Worm (Caenorhabditis elegans) whole organism, L2 larva: ENCODE data around the gene srz-100.

Experiments
- F13H6.1 ChIP-seq: sonication (generic microtip); optimal IDR thresholded peaks from 2 replicates; lab custom pipeline; 2016; ENCODE audit warnings: missing genetic modification characterization, missing compliant biosample characterization
- R02D3.7 ChIP-seq: fragments of 150-350 bp; optimal IDR thresholded peaks from 2 replicates; lab custom pipeline; 2014; ENCODE audit warnings: missing biosample characterization, missing genetic modification characterization
- Y55F3AM.14 ChIP-seq: fragments of 200-800 bp; sonication (Bioruptor generic); optimal IDR thresholded peaks from 2 replicates; lab custom pipeline; 2018; ENCODE audit warnings: mild to moderate bottlenecking, missing genetic modification characterization, missing compliant biosample characterization
- alr-1 ChIP-seq: fragments of 150-350 bp; optimal IDR thresholded peaks from 2 replicates; lab custom pipeline; 2014; ENCODE audit warnings: missing biosample characterization, missing genetic modification characterization
- aly-2 ChIP-seq: fragments of 150-350 bp; optimal IDR thresholded peaks from 2 replicates; lab custom pipeline; 2014; ENCODE audit warnings: missing biosample characterization, missing genetic modification characterization
- blmp-1 ChIP-seq: sonication (generic microtip); optimal IDR thresholded peaks from 2 replicates; lab custom pipeline; 2017; ENCODE audit warnings: missing genetic modification characterization, mild to moderate bottlenecking, missing compliant biosample characterization, antibody characterized with exemption, moderate library complexity; ENCODE audit not compliant: insufficient read depth
- ceh-82 ChIP-seq: fragments of 150-350 bp; optimal IDR thresholded peaks from 2 replicates; lab custom pipeline; 2014; ENCODE audit warnings: missing biosample characterization, missing genetic modification characterization
- elt-1 ChIP-seq: fragments of 150-350 bp; optimal IDR thresholded peaks from 2 replicates; lab custom pipeline; 2014; ENCODE audit warnings: missing biosample characterization, missing genetic modification characterization
- elt-3 ChIP-seq: sonication (generic microtip); optimal IDR thresholded peaks from 2 replicates; lab custom pipeline; 2017; ENCODE audit warnings: missing biosample characterization, missing genetic modification characterization
- lin-13 ChIP-seq: fragments of 150-350 bp; optimal IDR thresholded peaks from 2 replicates; lab custom pipeline; 2014; ENCODE audit warnings: missing biosample characterization, missing genetic modification reagents, missing genetic modification characterization
- mdl-1 ChIP-seq, 2 experiments: fragments of 150-350 bp in 1 of 2; sonication (generic microtip) in 1 of 2; optimal IDR thresholded peaks; 2 replicates each; lab custom pipeline; 2017; ENCODE audit warnings: missing biosample characterization in 2 of 2, missing genetic modification characterization in 2 of 2
- nhr-10 ChIP-seq: sonication (generic microtip); optimal IDR thresholded peaks from 2 replicates; lab custom pipeline; 2017; ENCODE audit warnings: missing biosample characterization, missing genetic modification characterization
- nhr-11 ChIP-seq: fragments of 150-350 bp; optimal IDR thresholded peaks from 2 replicates; lab custom pipeline; 2014; ENCODE audit warnings: missing biosample characterization, missing genetic modification characterization
- nhr-129 ChIP-seq: fragments of 150-350 bp; optimal IDR thresholded peaks from 2 replicates; lab custom pipeline; 2014; ENCODE audit warnings: missing biosample characterization, missing genetic modification characterization
- nhr-21 ChIP-seq: fragments of 150-350 bp; optimal IDR thresholded peaks from 2 replicates; lab custom pipeline; 2014; ENCODE audit warnings: missing biosample characterization, missing genetic modification characterization
- nhr-23 ChIP-seq: fragments of 150-350 bp; optimal IDR thresholded peaks from 2 replicates; lab custom pipeline; 2014; ENCODE audit warnings: missing biosample characterization, missing genetic modification reagents, missing genetic modification characterization
- nhr-25 ChIP-seq: fragments of 150-350 bp; sonication (generic microtip); optimal IDR thresholded peaks from 3 replicates; lab custom pipeline; 2014; ENCODE audit warnings: missing biosample characterization, missing genetic modification characterization
- peb-1 ChIP-seq: fragments of 150-350 bp; optimal IDR thresholded peaks from 2 replicates; lab custom pipeline; 2014; ENCODE audit warnings: missing biosample characterization, missing genetic modification characterization
- sem-4 ChIP-seq: fragments of 150-350 bp; optimal IDR thresholded peaks from 2 replicates; lab custom pipeline; 2014; ENCODE audit warnings: missing biosample characterization, missing genetic modification reagents, missing genetic modification characterization
- skn-1 ChIP-seq: sonication (generic microtip); optimal IDR thresholded peaks from 2 replicates; lab custom pipeline; 2017; ENCODE audit warnings: missing biosample characterization, missing genetic modification characterization
- sma-3 ChIP-seq: sonication (generic microtip); optimal IDR thresholded peaks from 2 replicates; lab custom pipeline; 2016; ENCODE audit warnings: missing genetic modification reagents, missing genetic modification characterization, missing compliant biosample characterization
- sma-9 ChIP-seq, 2 experiments: fragments of 150-350 bp in 1 of 2; sonication (generic microtip) in 1 of 2; optimal IDR thresholded peaks; 2 replicates each; lab custom pipeline; 2014 to 2016; ENCODE audit warnings: missing genetic modification characterization in 2 of 2, mild to moderate bottlenecking in 1 of 2, missing biosample characterization in 1 of 2, missing compliant biosample characterization in 1 of 2, missing genetic modification reagents in 1 of 2, moderate library complexity in 1 of 2
- unc-55 ChIP-seq: fragments of 150-350 bp; sonication (generic microtip); optimal IDR thresholded peaks from 3 replicates; lab custom pipeline; 2014; ENCODE audit warnings: missing biosample characterization, missing genetic modification reagents, missing genetic modification characterization
- zag-1 ChIP-seq: fragments of 150-350 bp; optimal IDR thresholded peaks from 2 replicates; lab custom pipeline; 2014; ENCODE audit warnings: missing biosample characterization, missing genetic modification characterization
- ztf-1 ChIP-seq: fragments of 200-800 bp; sonication (Bioruptor generic); conservative IDR thresholded peaks from 2 replicates; pipeline ENCODE4 v1.3.6; 2022; ENCODE audit warnings: missing genetic modification characterization, missing compliant biosample characterization
- ztf-11 ChIP-seq: sonication (generic microtip); optimal IDR thresholded peaks from 2 replicates; lab custom pipeline; 2017; ENCODE audit warnings: missing biosample characterization, missing genetic modification characterization
- ztf-4 ChIP-seq: fragments of 150-350 bp; optimal IDR thresholded peaks from 2 replicates; lab custom pipeline; 2014; ENCODE audit warnings: missing biosample characterization, missing genetic modification characterization

srz-100 gene

DNA sequence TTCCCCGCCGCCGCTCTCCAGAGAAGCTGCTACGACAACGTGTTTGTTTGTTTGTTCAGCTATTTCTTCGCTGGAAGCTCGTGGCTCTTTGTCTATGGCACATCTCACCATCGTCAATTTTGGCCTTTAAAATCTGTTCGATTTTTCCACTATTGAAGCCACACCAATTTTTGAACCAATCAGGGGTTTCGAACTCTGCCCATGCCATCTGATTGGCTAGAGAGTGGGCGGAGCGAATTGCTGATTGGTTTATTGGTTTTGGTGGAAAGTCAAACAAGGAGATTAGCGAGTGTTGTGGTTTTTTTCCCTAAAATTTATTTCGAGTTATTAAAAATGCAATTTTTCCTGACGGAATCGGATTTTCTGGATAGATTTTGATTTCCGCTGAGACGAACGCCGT lies 24.5 kb downstream of the srz-100 start:
- no peak for TF ChIP-seq aly-2
- no peak for TF ChIP-seq nhr-23 (tag; lab: Kevin White, UChicago)
- no peak for TF ChIP-seq Y55F3AM.14
- no peak for TF ChIP-seq ceh-82 (tag; lab: Kevin White, UChicago)
- TF ChIP-seq ztf-11 (tag; lab: Kevin White, UChicago), result no peak

DNA sequence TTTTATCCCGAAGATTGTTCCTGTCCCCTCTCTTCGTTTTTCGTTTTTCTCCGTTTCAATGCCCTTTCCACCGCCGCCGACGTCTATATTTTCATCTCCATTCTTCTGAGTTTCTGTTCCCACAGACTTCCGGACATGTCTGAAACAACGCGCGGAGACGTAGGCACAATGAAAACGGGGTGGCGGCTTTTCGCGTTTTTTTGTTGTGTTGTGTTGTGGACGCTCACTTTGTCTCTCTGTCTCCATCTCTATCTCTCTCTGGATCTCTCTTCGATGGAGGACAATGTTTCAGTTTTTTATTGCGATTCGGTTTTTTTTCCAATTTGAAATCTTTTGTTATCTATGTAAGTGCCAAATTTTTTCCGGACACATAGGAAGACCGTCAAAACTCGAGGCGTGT lies 28.2 kb downstream of the srz-100 start:
- TF ChIP-seq alr-1 (tag; lab: Kevin White, UChicago) (no peak), unc-55 (peak; percentile 65)
- TF ChIP-seq, all 48 proteins: peak for 1

DNA sequence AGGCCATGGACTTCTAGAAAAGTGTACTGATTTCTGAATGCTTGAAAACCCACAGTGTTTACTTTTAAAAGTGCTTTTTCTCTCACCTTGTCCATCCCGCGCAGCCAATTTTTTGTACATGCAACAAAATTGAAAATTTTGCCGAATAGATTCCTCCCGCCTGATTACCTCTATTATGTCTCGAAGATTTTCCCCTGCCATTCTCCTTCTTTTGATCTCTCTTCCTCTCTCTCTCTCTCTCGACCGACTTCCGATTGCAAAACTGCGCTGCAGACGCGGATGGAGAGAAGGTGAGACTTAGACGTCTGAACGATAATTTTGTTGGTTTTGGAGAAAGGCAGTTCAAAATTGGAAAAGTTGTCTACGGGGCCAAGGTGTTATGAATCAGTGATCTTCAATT lies 42.7 kb downstream of the srz-100 start:
- TF ChIP-seq blmp-1 (tag; lab: Kevin White, UChicago) (no peak), nhr-10 (tag; lab: Kevin White, UChicago) (no peak), sma-9 (GFP tag; optimal IDR thresholded peaks at IDR 0.05; lab: Kevin White, UChicago) (peak; percentile 9), sma-9 (tag; optimal IDR thresholded peaks at IDR 0.05; lab: Kevin White, UChicago) (no peak), mdl-1 (tag; optimal IDR thresholded peaks at IDR 0.05; lab: Kevin White, UChicago) (no peak), sem-4 (tag; lab: Kevin White, UChicago) (no peak), skn-1 (no peak), nhr-11 (tag; lab: Kevin White, UChicago) (no peak), Y55F3AM.14 (no peak), nhr-129 (tag; lab: Kevin White, UChicago) (peak; percentile 19), sma-3 (no peak)

ce11 chrV:16778540-16779280 lies 47.0 kb downstream of the srz-100 start:
- TF ChIP-seq alr-1 (tag; lab: Kevin White, UChicago), result no peak
- no peak for TF ChIP-seq lin-13 (GFP tag; lab: Kevin White, UChicago)
- no peak for TF ChIP-seq zag-1 (tag; lab: Kevin White, UChicago)
- TF ChIP-seq nhr-21 (tag; lab: Kevin White, UChicago), result peak; percentile 76
- peak; percentile 18 for TF ChIP-seq elt-3 (tag; lab: Kevin White, UChicago)
- TF ChIP-seq sma-9 (GFP tag; optimal IDR thresholded peaks at IDR 0.05; lab: Kevin White, UChicago), result peak; percentile 43
- no peak for TF ChIP-seq sma-9 (tag; optimal IDR thresholded peaks at IDR 0.05; lab: Kevin White, UChicago)
- peak; percentile 56 for TF ChIP-seq nhr-25
- peak; percentile 17 for TF ChIP-seq elt-1 (tag; lab: Kevin White, UChicago)
- TF ChIP-seq sma-3, result peak; percentile 25
- TF ChIP-seq nhr-129 (tag; lab: Kevin White, UChicago), result peak; percentile 9
- TF ChIP-seq F13H6.1 (tag; lab: Kevin White, UChicago), result no peak
- TF ChIP-seq ztf-11 (tag; lab: Kevin White, UChicago), result no peak

- TF ChIP-seq R02D3.7 (tag; lab: Kevin White, UChicago), result no peak
- TF ChIP-seq mdl-1 (tag; optimal IDR thresholded peaks at IDR 0.05; lab: Kevin White, UChicago), result no peak
- no peak for TF ChIP-seq skn-1
- no peak for TF ChIP-seq sem-4 (tag; lab: Kevin White, UChicago)
- TF ChIP-seq ztf-1 (GFP tag; lab: Robert Waterston, UW), result no peak
- TF ChIP-seq ztf-4 (tag; lab: Kevin White, UChicago), result no peak
- no peak for TF ChIP-seq nhr-25
These were observed 47.5 kb downstream of the srz-100 start for ce11 chrV:16779281-16779597.

- TF ChIP-seq peb-1 (tag; lab: Kevin White, UChicago), result no peak
- TF ChIP-seq blmp-1 (tag; lab: Kevin White, UChicago), result peak; percentile 11
- peak; percentile 19 for TF ChIP-seq sma-9 (GFP tag; optimal IDR thresholded peaks at IDR 0.05; lab: Kevin White, UChicago)
- no peak for TF ChIP-seq sma-9 (tag; optimal IDR thresholded peaks at IDR 0.05; lab: Kevin White, UChicago)
These were observed 48.3 kb downstream of the srz-100 start for ce11 chrV:16779971-16780370.

DNA sequence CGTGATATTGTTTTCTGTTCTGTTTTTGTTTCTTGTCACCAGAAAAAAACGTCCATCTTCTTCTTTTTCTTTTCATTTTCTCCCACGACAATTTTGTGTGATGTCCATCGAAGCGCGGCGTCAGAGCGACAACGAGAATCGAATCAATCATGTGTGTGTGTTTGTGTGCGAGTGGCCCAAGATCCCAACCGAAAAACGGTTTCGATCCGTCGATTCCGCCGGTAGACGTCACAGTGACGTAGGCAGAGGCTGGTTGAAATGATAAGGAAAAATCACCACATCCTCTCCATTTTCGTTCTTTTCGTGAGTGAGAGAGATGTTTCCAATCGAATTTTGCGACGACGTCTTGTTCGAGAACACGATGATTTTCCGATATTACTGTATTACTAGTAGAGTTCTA lies 48.9 kb downstream of the srz-100 start:
- peak; percentile 41 for TF ChIP-seq nhr-21 (tag; lab: Kevin White, UChicago)
- peak; percentile 27 for TF ChIP-seq sma-3
- no peak for TF ChIP-seq ztf-4 (tag; lab: Kevin White, UChicago)
- peak; percentile 41 for TF ChIP-seq sma-9 (GFP tag; optimal IDR thresholded peaks at IDR 0.05; lab: Kevin White, UChicago)
- no peak for TF ChIP-seq sma-9 (tag; optimal IDR thresholded peaks at IDR 0.05; lab: Kevin White, UChicago)
